Worm (Caenorhabditis elegans): ENCODE measurements around the gene scl-7.

DNA sequence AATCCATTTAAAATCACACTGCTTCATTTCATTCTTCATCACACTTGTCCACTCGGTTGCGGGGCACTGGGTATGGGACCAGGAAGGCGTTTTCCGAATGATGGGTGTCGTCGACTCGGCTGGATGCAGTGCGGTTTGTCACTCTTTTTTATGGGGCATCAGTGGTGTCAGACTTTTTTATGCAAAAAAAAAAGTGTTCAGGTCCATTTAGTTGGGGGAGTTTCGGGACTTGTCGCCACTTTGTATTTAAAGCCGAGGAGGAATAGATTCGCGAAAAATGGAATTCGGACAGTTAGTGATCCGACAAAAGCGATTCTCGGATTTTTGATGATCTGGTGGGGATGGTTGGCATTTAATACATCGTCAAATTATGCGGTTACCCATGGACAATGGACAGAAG, 25.3 kb upstream of the scl-7 start:
- TF ChIP-seq snpc-4 (tag; optimal IDR thresholded peaks at IDR 0.05) (no peak), hpl-2 (GFP tag; optimal IDR thresholded peaks at IDR 0.05) (no peak), unc-130 (tag; optimal IDR thresholded peaks at IDR 0.05) (no peak), pqm-1 (tag; optimal IDR thresholded peaks at IDR 0.05) (no peak), alr-1 (tag; optimal IDR thresholded peaks at IDR 0.05; ENCODE audit: borderline replicate concordance) (no peak), lin-13 (GFP tag; optimal IDR thresholded peaks at IDR 0.05) (no peak), fkh-10 (GFP tag; optimal IDR thresholded peaks at IDR 0.05) (no peak), unc-62 (GFP tag; optimal IDR thresholded peaks at IDR 0.05) (no peak), zag-1 (tag; optimal IDR thresholded peaks at IDR 0.05) (no peak)

Data from whole organism, L1 larva.